Worm (Caenorhabditis elegans): ENCODE measurements around the gene srt-36.

DNA sequence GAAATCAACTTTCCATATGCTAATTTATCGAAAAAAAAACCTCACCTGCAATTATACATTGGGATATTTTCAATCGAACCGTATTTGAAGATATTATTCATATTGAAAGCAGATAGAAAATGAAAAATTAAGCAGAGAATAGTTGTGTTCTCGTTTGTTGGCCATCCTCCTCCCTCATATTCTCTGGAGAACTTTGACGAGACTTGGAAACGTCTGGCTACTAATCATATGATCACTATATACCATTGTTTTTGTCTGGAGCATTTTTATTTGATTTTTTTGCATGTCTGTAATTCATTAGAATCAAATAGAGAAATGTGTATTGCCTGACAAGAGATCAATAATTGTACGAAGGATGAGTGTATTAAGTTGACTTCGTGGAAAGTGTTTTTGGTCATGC is 3.6 kb downstream of the srt-36 start, which contains the start of gene srt-35:
- TF ChIP-seq snpc-4 (tag; optimal IDR thresholded peaks at IDR 0.05), result no peak
- TF ChIP-seq alr-1 (tag; optimal IDR thresholded peaks at IDR 0.05), result no peak
- TF ChIP-seq ztf-11 (tag; optimal IDR thresholded peaks at IDR 0.05), result no peak
- TF ChIP-seq sma-9 (GFP tag; optimal IDR thresholded peaks at IDR 0.05), result no peak
- no peak for TF ChIP-seq sma-9 (tag; optimal IDR thresholded peaks at IDR 0.05)
- no peak for TF ChIP-seq ZK546.5 (tag; optimal IDR thresholded peaks at IDR 0.05)
- TF ChIP-seq egl-27 (tag; optimal IDR thresholded peaks at IDR 0.05), result no peak
- no peak for TF ChIP-seq nhr-237 (tag; optimal IDR thresholded peaks at IDR 0.05)
- TF ChIP-seq nhr-11 (tag; optimal IDR thresholded peaks at IDR 0.05), result no peak
